Worm (Caenorhabditis elegans) whole organism, L4 larva: Measurements from ENCODE around the gene C26E1.2.
A peak's percentile ranks its signal among the peaks of the same experiment; 100 is the strongest.

ENCODE experiments used
- F10B5.3 ChIP-seq: sonication (generic microtip); optimal IDR thresholded peaks from 2 replicates; lab custom pipeline; 2016; ENCODE audit warnings: mild to moderate bottlenecking, missing genetic modification characterization, missing compliant biosample characterization
- F37D6.2 ChIP-seq: sonication (generic microtip); optimal IDR thresholded peaks from 2 replicates; lab custom pipeline; 2016; ENCODE audit warnings: mild to moderate bottlenecking, missing genetic modification characterization, missing compliant biosample characterization
- F44E2.7 ChIP-seq: fragments of 200-800 bp; sonication (Bioruptor generic); IDR thresholded peaks from 2 replicates; pipeline ENCODE4 v2.1.2; 2022; ENCODE audit warnings: missing genetic modification characterization, missing compliant biosample characterization
- F49E8.2 ChIP-seq: sonication (generic microtip); optimal IDR thresholded peaks from 2 replicates; lab custom pipeline; 2016; ENCODE audit warnings: missing compliant biosample characterization, mild to moderate bottlenecking, missing genetic modification characterization, borderline replicate concordance
- R02D3.7 ChIP-seq: fragments of 150-350 bp; sonication (generic microtip); optimal IDR thresholded peaks from 3 replicates; lab custom pipeline; 2014; ENCODE audit warnings: missing biosample characterization, missing genetic modification characterization
- Y105C5A.15 ChIP-seq: fragments of 200-800 bp; sonication (Bioruptor generic); IDR thresholded peaks from 2 replicates; pipeline ENCODE4 v1.3.6; 2022; ENCODE audit warnings: missing genetic modification characterization, missing compliant biosample characterization
- Y48G9A.11 ChIP-seq: fragments of 200-800 bp; sonication (Bioruptor generic); IDR thresholded peaks from 2 replicates; pipeline ENCODE4 v1.3.6; 2022; ENCODE audit warnings: missing genetic modification reagents, missing genetic modification characterization, missing compliant biosample characterization
- Y75B8A.6 ChIP-seq: fragments of 200-800 bp; sonication (Bioruptor generic); IDR thresholded peaks from 2 replicates; pipeline ENCODE4 v1.3.6; 2022; ENCODE audit warnings: missing genetic modification reagents, missing genetic modification characterization, missing compliant biosample characterization
- ZK546.5 ChIP-seq, 2 experiments: sonication (generic microtip); optimal IDR thresholded peaks; 2 replicates each; lab custom pipeline; 2017; ENCODE audit warnings: missing biosample characterization in 2 of 2, missing genetic modification characterization in 2 of 2
- aha-1 ChIP-seq: fragments of 150-350 bp; peaks from one replicate; lab custom pipeline; 2014; ENCODE audit warnings: missing biosample characterization, missing genetic modification characterization
- aly-2 ChIP-seq: sonication (generic microtip); optimal IDR thresholded peaks from 2 replicates; lab custom pipeline; 2018; ENCODE audit warnings: missing biosample characterization, missing genetic modification characterization
- arid-1 ChIP-seq: fragments of 200-800 bp; sonication (Bioruptor generic); conservative IDR thresholded peaks from 2 replicates; pipeline ENCODE4 v1.3.6; 2022; ENCODE audit warnings: missing genetic modification reagents, missing genetic modification characterization, missing compliant biosample characterization
- ceh-28 ChIP-seq: fragments of 150-350 bp; optimal IDR thresholded peaks from 2 replicates; lab custom pipeline; 2014; ENCODE audit warnings: missing biosample characterization, missing genetic modification reagents, missing genetic modification characterization
- ceh-32 ChIP-seq: sonication (generic microtip); optimal IDR thresholded peaks from 2 replicates; lab custom pipeline; 2016; ENCODE audit warnings: mild to moderate bottlenecking, missing genetic modification characterization, missing compliant biosample characterization; ENCODE audit not compliant: poor library complexity
- ceh-44 ChIP-seq: fragments of 200-800 bp; sonication (Bioruptor generic); IDR thresholded peaks from 2 replicates; pipeline ENCODE4 v1.3.6; 2022; ENCODE audit warnings: missing genetic modification reagents, missing genetic modification characterization, missing compliant biosample characterization
- ceh-62 ChIP-seq: sonication (generic microtip); optimal IDR thresholded peaks from 2 replicates; lab custom pipeline; 2017; ENCODE audit warnings: missing biosample characterization, missing genetic modification characterization
- cey-2 ChIP-seq: sonication (generic microtip); optimal IDR thresholded peaks from 3 replicates; lab custom pipeline; 2017; ENCODE audit warnings: missing genetic modification characterization, mild to moderate bottlenecking, missing compliant biosample characterization, antibody characterized with exemption, borderline replicate concordance; ENCODE audit not compliant: insufficient read depth
- ctbp-1 ChIP-seq: fragments of 200-800 bp; sonication (Bioruptor generic); IDR thresholded peaks from 2 replicates; pipeline ENCODE4 v1.3.6; 2022; ENCODE audit warnings: missing genetic modification reagents, missing genetic modification characterization, missing compliant biosample characterization
- daf-19 ChIP-seq: fragments of 200-800 bp; sonication (Bioruptor generic); conservative IDR thresholded peaks from 2 replicates; pipeline ENCODE4 v1.3.6; 2022; ENCODE audit warnings: missing genetic modification characterization, missing compliant biosample characterization
- duxl-1 ChIP-seq: sonication (generic microtip); optimal IDR thresholded peaks from 2 replicates; lab custom pipeline; 2016; ENCODE audit warnings: mild to moderate bottlenecking, missing genetic modification characterization, moderate library complexity, missing compliant biosample characterization; ENCODE audit not compliant: poor library complexity
- dve-1 ChIP-seq: sonication (generic microtip); optimal IDR thresholded peaks from 2 replicates; lab custom pipeline; 2017; ENCODE audit warnings: antibody characterized with exemption, mild to moderate bottlenecking, missing genetic modification characterization, missing compliant biosample characterization; ENCODE audit not compliant: insufficient read depth
- hif-1 ChIP-seq, 2 experiments: sonication (generic microtip); optimal IDR thresholded peaks; 2 replicates each; lab custom pipeline; 2016 to 2017; ENCODE audit warnings: missing compliant biosample characterization in 2 of 2, missing genetic modification characterization in 2 of 2, missing genetic modification reagents in 2 of 2, missing genotype in 2 of 2, mild to moderate bottlenecking in 1 of 2
- hlh-11 ChIP-seq: fragments of 200-800 bp; sonication (Bioruptor generic); optimal IDR thresholded peaks from 2 replicates; lab custom pipeline; 2018; ENCODE audit warnings: mild to moderate bottlenecking, missing genetic modification characterization, missing compliant biosample characterization
- hmg-1.1 ChIP-seq: fragments of 200-800 bp; sonication (Bioruptor generic); IDR thresholded peaks from 2 replicates; pipeline ENCODE4 v1.3.6; 2022; ENCODE audit warnings: missing genetic modification reagents, missing genetic modification characterization, missing compliant biosample characterization
- jun-1 ChIP-seq: fragments of 150-350 bp; optimal IDR thresholded peaks from 2 replicates; lab custom pipeline; 2014; ENCODE audit warnings: missing biosample characterization, missing genetic modification reagents, missing genetic modification characterization
- lim-7 ChIP-seq: fragments of 200-800 bp; sonication (Bioruptor generic); IDR thresholded peaks from 2 replicates; pipeline ENCODE4 v1.3.6; 2022; ENCODE audit warnings: missing genetic modification characterization, missing compliant biosample characterization
- lin-13 ChIP-seq: fragments of 150-350 bp; optimal IDR thresholded peaks from 2 replicates; lab custom pipeline; 2014; ENCODE audit warnings: missing biosample characterization, missing genetic modification reagents, missing genetic modification characterization
- lin-38 ChIP-seq: fragments of 200-800 bp; sonication (Bioruptor generic); IDR thresholded peaks from 2 replicates; pipeline ENCODE4 v1.3.6; 2022; ENCODE audit warnings: missing genetic modification reagents, missing genetic modification characterization, missing compliant biosample characterization
- mdl-1 ChIP-seq, 2 experiments: fragments of 150-350 bp in 1 of 2; sonication (generic microtip) in 1 of 2; optimal IDR thresholded peaks; 2 replicates each; lab custom pipeline; 2014 to 2017; ENCODE audit warnings: missing biosample characterization in 2 of 2, missing genetic modification characterization in 2 of 2
- mdt-29 ChIP-seq: fragments of 200-800 bp; sonication (Bioruptor generic); IDR thresholded peaks from 2 replicates; pipeline ENCODE4 v1.3.6; 2022; ENCODE audit warnings: missing genetic modification reagents, missing genetic modification characterization, missing compliant biosample characterization
- mes-2 ChIP-seq: sonication (generic microtip); optimal IDR thresholded peaks from 2 replicates; lab custom pipeline; 2016; ENCODE audit warnings: missing genotype, mild to moderate bottlenecking, missing genetic modification characterization, missing compliant biosample characterization; ENCODE audit not compliant: poor library complexity, severe bottlenecking
- mxl-2 ChIP-seq: fragments of 200-800 bp; sonication (Bioruptor generic); conservative IDR thresholded peaks from 2 replicates; pipeline ENCODE4 v1.3.6; 2022; ENCODE audit warnings: missing genetic modification reagents, missing genetic modification characterization, missing compliant biosample characterization
- nhr-102 ChIP-seq: sonication (generic microtip); optimal IDR thresholded peaks from 2 replicates; lab custom pipeline; 2016; ENCODE audit warnings: mild to moderate bottlenecking, missing genetic modification characterization, moderate library complexity, missing compliant biosample characterization
- nhr-237 ChIP-seq: sonication (generic microtip); optimal IDR thresholded peaks from 2 replicates; lab custom pipeline; 2017; ENCODE audit warnings: missing biosample characterization, missing genetic modification characterization
- nhr-41 ChIP-seq: fragments of 200-800 bp; sonication (Bioruptor generic); IDR thresholded peaks from 2 replicates; pipeline ENCODE4 v1.3.6; 2022; ENCODE audit warnings: missing genetic modification reagents, missing genetic modification characterization, missing compliant biosample characterization
- nhr-76 ChIP-seq: fragments of 150-350 bp; optimal IDR thresholded peaks from 2 replicates; lab custom pipeline; 2014; ENCODE audit warnings: missing biosample characterization, missing genetic modification characterization
- rbr-2 ChIP-seq: sonication (generic microtip); optimal IDR thresholded peaks from 2 replicates; lab custom pipeline; 2016; ENCODE audit warnings: missing genotype, missing genetic modification characterization, missing compliant biosample characterization
- saeg-2 ChIP-seq: fragments of 200-800 bp; sonication (Bioruptor generic); IDR thresholded peaks from 2 replicates; pipeline ENCODE4 v1.3.6; 2022; ENCODE audit warnings: missing genetic modification reagents, missing genetic modification characterization, missing compliant biosample characterization
- sdz-12 ChIP-seq: fragments of 200-800 bp; sonication (Bioruptor generic); optimal IDR thresholded peaks from 2 replicates; lab custom pipeline; 2018; ENCODE audit warnings: mild to moderate bottlenecking, missing genetic modification characterization, missing compliant biosample characterization
- set-16 ChIP-seq: fragments of 200-800 bp; sonication (Bioruptor generic); IDR thresholded peaks from 2 replicates; pipeline ENCODE4 v1.3.6; 2022; ENCODE audit warnings: missing genetic modification reagents, missing genetic modification characterization, missing compliant biosample characterization
- skn-1 ChIP-seq: fragments of 150-350 bp; optimal IDR thresholded peaks from 2 replicates; lab custom pipeline; 2014; ENCODE audit warnings: missing biosample characterization, missing genetic modification characterization
- snpc-1.2 ChIP-seq: fragments of 200-800 bp; sonication (Bioruptor generic); IDR thresholded peaks from 2 replicates; pipeline ENCODE4 v1.3.6; 2022; ENCODE audit warnings: missing genetic modification reagents, missing genetic modification characterization, missing compliant biosample characterization
- spr-1 ChIP-seq: sonication (generic microtip); optimal IDR thresholded peaks from 2 replicates; lab custom pipeline; 2016; ENCODE audit warnings: mild to moderate bottlenecking, missing genetic modification characterization, missing compliant biosample characterization
- spr-3 ChIP-seq: fragments of 200-800 bp; sonication (Bioruptor generic); optimal IDR thresholded peaks from 2 replicates; lab custom pipeline; 2018; ENCODE audit warnings: mild to moderate bottlenecking, missing genetic modification characterization, missing compliant biosample characterization
- tag-97 ChIP-seq: fragments of 200-800 bp; sonication (Bioruptor generic); IDR thresholded peaks from 2 replicates; pipeline ENCODE4 v1.3.6; 2022; ENCODE audit warnings: missing genetic modification characterization, missing compliant biosample characterization
- vab-7 ChIP-seq: fragments of 200-800 bp; sonication (Bioruptor generic); IDR thresholded peaks from 2 replicates; pipeline ENCODE4 v1.3.6; 2022; ENCODE audit warnings: missing genetic modification reagents, missing genetic modification characterization, missing compliant biosample characterization
- zag-1 ChIP-seq: fragments of 150-350 bp; optimal IDR thresholded peaks from 2 replicates; lab custom pipeline; 2014; ENCODE audit warnings: missing biosample characterization, missing genetic modification characterization
- zfp-2 ChIP-seq: sonication (generic microtip); optimal IDR thresholded peaks from 2 replicates; lab custom pipeline; 2016; ENCODE audit warnings: mild to moderate bottlenecking, missing genetic modification characterization, missing compliant biosample characterization
- zip-2 ChIP-seq: fragments of 150-350 bp; optimal IDR thresholded peaks from 2 replicates; lab custom pipeline; 2014; ENCODE audit warnings: missing biosample characterization, missing genetic modification characterization
- ztf-11 ChIP-seq: fragments of 150-350 bp; optimal IDR thresholded peaks from 2 replicates; lab custom pipeline; 2014; ENCODE audit warnings: missing biosample characterization, missing genetic modification characterization
- ztf-7 ChIP-seq: fragments of 150-350 bp; optimal IDR thresholded peaks from 2 replicates; lab custom pipeline; 2014; ENCODE audit warnings: missing biosample characterization, missing genetic modification characterization

Gene C26E1.2

DNA sequence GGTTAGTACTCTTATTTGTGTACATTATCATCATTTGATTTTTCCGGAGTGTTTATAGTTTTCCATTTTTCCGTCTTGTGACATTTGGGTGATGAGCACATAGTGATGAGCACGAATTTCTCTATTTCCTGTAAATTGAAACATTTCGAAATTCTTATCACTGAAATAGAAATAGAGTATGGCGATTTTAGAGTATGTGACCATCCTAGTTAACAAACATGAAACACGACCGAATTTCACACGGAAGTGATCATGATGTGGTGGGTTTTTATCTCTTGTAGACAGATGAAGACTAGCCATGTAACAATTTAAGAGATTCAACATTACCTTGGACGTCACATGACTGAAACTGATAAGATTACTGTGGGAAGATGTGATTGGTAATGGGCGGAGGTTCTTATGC lies 35.7 kb upstream of the C26E1.2 start (continued):
- TF ChIP-seq arid-1 (GFP tag; lab: Robert Waterston, UW): no peak
- TF ChIP-seq ztf-7 (tag; lab: Kevin White, UChicago): peak; percentile 22
- no peak for TF ChIP-seq ZK546.5 (tag; optimal IDR thresholded peaks at IDR 0.05; lab: Kevin White, UChicago)
- no peak for TF ChIP-seq nhr-237 (tag; lab: Kevin White, UChicago)
- 0 out of 2 replicates have a peak, but pooled peaks have one; percentile 35 for TF ChIP-seq Y105C5A.15
- no peak for TF ChIP-seq saeg-2 (GFP tag; lab: Robert Waterston, UW)
- TF ChIP-seq nhr-102 (tag; lab: Kevin White, UChicago): peak; percentile 86
- no peak for TF ChIP-seq mxl-2 (GFP tag; lab: Robert Waterston, UW)
- no peak for TF ChIP-seq rbr-2
- TF ChIP-seq hlh-11 (tag; lab: Kevin White, UChicago): peak; percentile 85
- no peak for TF ChIP-seq duxl-1 (tag; lab: Kevin White, UChicago)
- no peak for TF ChIP-seq ctbp-1
- no peak for TF ChIP-seq zag-1 (tag; lab: Kevin White, UChicago)
- no peak for TF ChIP-seq zip-2 (tag; lab: Kevin White, UChicago)
- no peak for TF ChIP-seq set-16 (GFP tag; lab: Robert Waterston, UW)
- no peak for TF ChIP-seq skn-1
- no peak for TF ChIP-seq ztf-11
- TF ChIP-seq lim-7: no peak
- no peak for TF ChIP-seq mdl-1 (tag; optimal IDR thresholded peaks at IDR 0.05; lab: Kevin White, UChicago)
- no peak for TF ChIP-seq vab-7
- TF ChIP-seq aly-2 (tag; lab: Kevin White, UChicago): no peak
- TF ChIP-seq zfp-2 (tag; lab: Kevin White, UChicago): no peak
- no peak for TF ChIP-seq spr-3
- no peak for TF ChIP-seq ceh-62 (tag; lab: Kevin White, UChicago)
- no peak for TF ChIP-seq F37D6.2 (tag; lab: Kevin White, UChicago)
- TF ChIP-seq F10B5.3 (tag; lab: Kevin White, UChicago): no peak
- no peak for TF ChIP-seq tag-97
- no peak for TF ChIP-seq daf-19 (GFP tag; lab: Robert Waterston, UW)
- peak; percentile 87 for TF ChIP-seq dve-1 (tag; lab: Kevin White, UChicago)
- TF ChIP-seq hif-1 (tag; optimal IDR thresholded peaks at IDR 0.05; lab: Kevin White, UChicago): peak in 1 of 2 experiments; percentile 17
- peak; percentile 6; the same call in 1 of the 2 replicates for TF ChIP-seq lin-38
- TF ChIP-seq F44E2.7: no peak
- TF ChIP-seq R02D3.7 (tag; lab: Kevin White, UChicago): no peak
- no peak for TF ChIP-seq snpc-1.2 (GFP tag; lab: Robert Waterston, UW)
- no peak for TF ChIP-seq lin-13 (GFP tag; lab: Kevin White, UChicago)
- no peak for TF ChIP-seq cey-2 (tag; lab: Kevin White, UChicago)
- TF ChIP-seq ceh-28 (tag; lab: Kevin White, UChicago): no peak
- no peak for TF ChIP-seq nhr-41 (GFP tag; lab: Robert Waterston, UW)
- no peak for TF ChIP-seq ceh-44 (GFP tag; lab: Robert Waterston, UW)
- TF ChIP-seq nhr-76 (tag; lab: Kevin White, UChicago): no peak
- no peak for TF ChIP-seq spr-1
- TF ChIP-seq Y75B8A.6: peak; percentile 64; the same call in 1 of the 2 replicates
- TF ChIP-seq ceh-32: no peak
- 0 out of 2 replicates have a peak, but pooled peaks have one; percentile 46 for TF ChIP-seq mdt-29 (GFP tag; lab: Robert Waterston, UW)
- peak; percentile 41 for TF ChIP-seq jun-1 (tag; lab: Kevin White, UChicago)
- TF ChIP-seq hmg-1.1 (GFP tag; lab: Robert Waterston, UW): no peak
- TF ChIP-seq mes-2 (tag; lab: Kevin White, UChicago): peak; percentile 21
- TF ChIP-seq sdz-12 (GFP tag; lab: Kevin White, UChicago): no peak
- TF ChIP-seq F49E8.2 (tag; lab: Kevin White, UChicago): no peak
- TF ChIP-seq aha-1 (tag; lab: Kevin White, UChicago): peak; percentile 92
- no peak for TF ChIP-seq Y48G9A.11 (GFP tag; lab: Robert Waterston, UW)
